Fruit fly (Drosophila melanogaster) whole organism, embryonic: ENCODE measurements around the gene CG1764.
A peak's percentile ranks its signal among the peaks of the same experiment; 100 is the strongest.

ENCODE experiments used
- B-H1 ChIP-seq: fragments of 200-800 bp; sonication (Bioruptor generic); IDR thresholded peaks from 3 replicates; pipeline ENCODE4 v1.3.6; 2022; ENCODE audit warnings: missing biosample characterization, missing genetic modification characterization
- Bteb2 ChIP-seq: fragments of 200-800 bp; sonication (Bioruptor generic); optimal IDR thresholded peaks from 2 replicates; lab custom pipeline; 2016; ENCODE audit warnings: missing biosample characterization, missing genetic modification characterization
- C15 ChIP-seq: fragments of 200-800 bp; sonication (Bioruptor generic); IDR thresholded peaks from 3 replicates; pipeline ENCODE4 v1.3.6; 2022; ENCODE audit warnings: missing biosample characterization, missing genetic modification characterization
- CG10543 ChIP-seq: fragments of 200-800 bp; sonication (Bioruptor generic); optimal IDR thresholded peaks from 3 replicates; lab custom pipeline; 2017; ENCODE audit warnings: missing biosample characterization, mild to moderate bottlenecking, missing genetic modification characterization, moderate library complexity
- CG10654 ChIP-seq: fragments of 200-800 bp; sonication (Bioruptor generic); optimal IDR thresholded peaks from 2 replicates; lab custom pipeline; 2016; ENCODE audit warnings: missing biosample characterization, missing genetic modification characterization
- CG12071 ChIP-seq: fragments of 200-800 bp; sonication (Bioruptor generic); optimal IDR thresholded peaks from 3 replicates; lab custom pipeline; 2018; ENCODE audit warnings: missing biosample characterization, mild to moderate bottlenecking, missing genetic modification characterization
- CG2875 ChIP-seq: fragments of 200-800 bp; sonication (Bioruptor generic); optimal IDR thresholded peaks from 2 replicates; lab custom pipeline; 2017; ENCODE audit warnings: missing biosample characterization, mild to moderate bottlenecking, missing genetic modification characterization, missing genetic modification reagents
- CG30020 ChIP-seq: fragments of 200-800 bp; optimal IDR thresholded peaks from 2 replicates; lab custom pipeline; 2019; ENCODE audit warnings: missing biosample characterization, mild to moderate bottlenecking, missing genetic modification characterization, moderate library complexity
- CG30403 ChIP-seq: fragments of 200-800 bp; sonication (Bioruptor generic); optimal IDR thresholded peaks from 3 replicates; lab custom pipeline; 2016; ENCODE audit warnings: missing biosample characterization, missing genetic modification characterization
- CG4282 ChIP-seq: fragments of 200-800 bp; sonication (Bioruptor generic); optimal IDR thresholded peaks from 2 replicates; lab custom pipeline; 2016; ENCODE audit warnings: missing biosample characterization, missing genetic modification characterization
- CG4404 ChIP-seq: fragments of 200-800 bp; sonication (Bioruptor generic); IDR thresholded peaks from 2 replicates; pipeline ENCODE4 v1.3.6; 2022; ENCODE audit warnings: missing biosample characterization, missing genetic modification characterization
- CG4424 ChIP-seq: fragments of 200-800 bp; sonication (Bioruptor generic); optimal IDR thresholded peaks from 3 replicates; lab custom pipeline; 2016; ENCODE audit warnings: missing biosample characterization, missing genetic modification characterization
- CG6791 ChIP-seq: fragments of 200-800 bp; sonication (Bioruptor generic); IDR thresholded peaks from 3 replicates; pipeline ENCODE4 v1.3.6; 2022; ENCODE audit warnings: missing biosample characterization, missing genetic modification characterization; ENCODE audit not compliant: partially characterized antibody
- CG7556 ChIP-seq: fragments of 200-800 bp; sonication (Bioruptor generic); optimal IDR thresholded peaks from 2 replicates; lab custom pipeline; 2017; ENCODE audit warnings: missing biosample characterization, mild to moderate bottlenecking, missing genetic modification characterization
- CG7745 ChIP-seq: fragments of 200-800 bp; sonication (Bioruptor generic); optimal IDR thresholded peaks from 2 replicates; lab custom pipeline; 2018; ENCODE audit warnings: missing biosample characterization, mild to moderate bottlenecking, missing genetic modification characterization, moderate library complexity
- CG8359 ChIP-seq: fragments of 200-800 bp; sonication (Bioruptor generic); optimal IDR thresholded peaks from 2 replicates; lab custom pipeline; 2017; ENCODE audit warnings: missing biosample characterization, mild to moderate bottlenecking, missing genetic modification characterization, borderline replicate concordance
- CG8388 ChIP-seq: fragments of 200-800 bp; sonication (Bioruptor generic); optimal IDR thresholded peaks from 2 replicates; lab custom pipeline; 2019; ENCODE audit warnings: missing biosample characterization, mild to moderate bottlenecking, missing genetic modification characterization, moderate library complexity
- CG8765 ChIP-seq: fragments of 200-800 bp; sonication (Bioruptor generic); IDR thresholded peaks from 2 replicates; pipeline ENCODE4 v1.3.6; 2022; ENCODE audit warnings: missing biosample characterization, missing genetic modification characterization
- CG9437 ChIP-seq: fragments of 200-800 bp; sonication (Bioruptor generic); optimal IDR thresholded peaks from 2 replicates; lab custom pipeline; 2018; ENCODE audit warnings: missing biosample characterization, mild to moderate bottlenecking, missing genetic modification characterization
- CG9727 ChIP-seq: fragments of 200-800 bp; sonication (Bioruptor generic); optimal IDR thresholded peaks from 3 replicates; lab custom pipeline; 2017; ENCODE audit warnings: missing biosample characterization, mild to moderate bottlenecking, missing genetic modification characterization
- CG9876 ChIP-seq: fragments of 200-800 bp; sonication (Bioruptor generic); optimal IDR thresholded peaks from 2 replicates; lab custom pipeline; 2016; ENCODE audit warnings: missing biosample characterization, missing genetic modification characterization
- Chrac-16 ChIP-seq: fragments of 200-800 bp; sonication (Bioruptor generic); optimal IDR thresholded peaks from 3 replicates; lab custom pipeline; 2016; ENCODE audit warnings: missing biosample characterization, missing genetic modification characterization
- Doc3 ChIP-seq: fragments of 200-800 bp; sonication (Bioruptor generic); IDR thresholded peaks from 3 replicates; pipeline ENCODE4 v1.3.6; 2022; ENCODE audit warnings: missing biosample characterization, missing genetic modification characterization; ENCODE audit not compliant: partially characterized antibody
- Dp ChIP-seq: fragments of 200-800 bp; sonication (Bioruptor generic); optimal IDR thresholded peaks from 2 replicates; lab custom pipeline; 2018; ENCODE audit warnings: missing biosample characterization, mild to moderate bottlenecking, missing genetic modification characterization, moderate library complexity
- Fer1 ChIP-seq: fragments of 200-800 bp; sonication (Bioruptor generic); optimal IDR thresholded peaks from 2 replicates; lab custom pipeline; 2017; ENCODE audit warnings: missing biosample characterization, mild to moderate bottlenecking, missing genetic modification characterization
- Gug ChIP-seq: fragments of 200-800 bp; sonication (Bioruptor generic); IDR thresholded peaks from 4 replicates; pipeline ENCODE4 v1.3.6; 2022; ENCODE audit warnings: missing biosample characterization, missing genetic modification characterization
- HmgD ChIP-seq: fragments of 200-800 bp; sonication (Bioruptor generic); optimal IDR thresholded peaks from 3 replicates; lab custom pipeline; 2016; ENCODE audit warnings: missing biosample characterization, missing genetic modification characterization
- Hmx ChIP-seq: fragments of 200-800 bp; sonication (Bioruptor generic); optimal IDR thresholded peaks from 2 replicates; lab custom pipeline; 2016; ENCODE audit warnings: missing biosample characterization, missing genetic modification characterization
- Kr ChIP-seq: fragments of 200-800 bp; sonication (Bioruptor generic); optimal IDR thresholded peaks from 2 replicates; lab custom pipeline; 2017; ENCODE audit warnings: missing biosample characterization, mild to moderate bottlenecking, missing genetic modification characterization
- Neu2 ChIP-seq: fragments of 200-800 bp; sonication (Bioruptor generic); optimal IDR thresholded peaks from 3 replicates; lab custom pipeline; 2016; ENCODE audit warnings: missing biosample characterization, missing genetic modification characterization, borderline replicate concordance
- Oaz ChIP-seq: fragments of 200-800 bp; sonication (Bioruptor generic); IDR thresholded peaks from 2 replicates; pipeline ENCODE4 v1.3.6; 2022; ENCODE audit warnings: missing biosample characterization, missing genetic modification characterization
- PHDP ChIP-seq: fragments of 200-800 bp; sonication (Bioruptor generic); optimal IDR thresholded peaks from 3 replicates; lab custom pipeline; 2018; ENCODE audit warnings: missing biosample characterization, mild to moderate bottlenecking, missing genetic modification characterization, moderate library complexity
- Scr ChIP-seq: fragments of 200-800 bp; sonication (Bioruptor generic); IDR thresholded peaks from 2 replicates; pipeline ENCODE4 v1.3.6; 2022; ENCODE audit warnings: missing biosample characterization, missing genetic modification characterization; ENCODE audit not compliant: partially characterized antibody
- Vsx1 ChIP-seq: fragments of 200-800 bp; sonication (Bioruptor generic); optimal IDR thresholded peaks from 2 replicates; lab custom pipeline; 2017; ENCODE audit warnings: missing biosample characterization, mild to moderate bottlenecking, missing genetic modification characterization, missing genetic modification reagents
- bbx ChIP-seq: fragments of 200-800 bp; sonication (Bioruptor generic); IDR thresholded peaks from 2 replicates; pipeline ENCODE4 v1.3.6; 2022; ENCODE audit warnings: missing biosample characterization, missing genetic modification characterization; ENCODE audit not compliant: partially characterized antibody
- caup ChIP-seq: fragments of 200-800 bp; sonication (Bioruptor generic); optimal IDR thresholded peaks from 3 replicates; lab custom pipeline; 2017; ENCODE audit warnings: missing biosample characterization, mild to moderate bottlenecking, missing genetic modification characterization, moderate library complexity; ENCODE audit not compliant: severe bottlenecking
- dati ChIP-seq: fragments of 200-800 bp; sonication (Bioruptor generic); IDR thresholded peaks from 2 replicates; pipeline ENCODE4 v1.3.6; 2022; ENCODE audit warnings: missing biosample characterization, missing genetic modification characterization
- dimm ChIP-seq: fragments of 200-800 bp; sonication (Bioruptor generic); IDR thresholded peaks from 2 replicates; pipeline ENCODE4 v1.3.6; 2022; ENCODE audit warnings: missing biosample characterization, missing genetic modification characterization
- gcm2 ChIP-seq: fragments of 200-800 bp; sonication (Bioruptor generic); optimal IDR thresholded peaks from 2 replicates; lab custom pipeline; 2016; ENCODE audit warnings: missing biosample characterization, missing genetic modification characterization
- ind ChIP-seq: fragments of 200-800 bp; sonication (Bioruptor generic); optimal IDR thresholded peaks from 3 replicates; lab custom pipeline; 2016; ENCODE audit warnings: missing biosample characterization, missing genetic modification characterization
- jing ChIP-seq: fragments of 200-800 bp; sonication (Bioruptor generic); optimal IDR thresholded peaks from 2 replicates; lab custom pipeline; 2018; ENCODE audit warnings: missing biosample characterization, mild to moderate bottlenecking, missing genetic modification characterization
- jumu ChIP-seq: fragments of 200-800 bp; sonication (Bioruptor generic); optimal IDR thresholded peaks from 3 replicates; lab custom pipeline; 2016; ENCODE audit warnings: missing biosample characterization, missing genetic modification characterization
- lola ChIP-seq, 3 experiments: fragments of >200 bp in 2 of 3; fragments of 200-800 bp in 1 of 3; sonication (Bioruptor generic) in 1 of 3; optimal IDR thresholded peaks; 2 replicates each; lab custom pipeline; 2017 to 2019; ENCODE audit warnings: missing biosample characterization in 3 of 3, missing genetic modification characterization in 3 of 3, mild to moderate bottlenecking in 1 of 3, moderate library complexity in 1 of 3
- otp ChIP-seq: fragments of 200-800 bp; sonication (Bioruptor generic); IDR thresholded peaks from 3 replicates; pipeline ENCODE4, ENCODE4 v1.3.6; 2022; ENCODE audit warnings: missing biosample characterization, missing genetic modification characterization
- pho ChIP-seq: fragments of 200-800 bp; sonication (Bioruptor generic); optimal IDR thresholded peaks from 2 replicates; lab custom pipeline; 2016; ENCODE audit warnings: missing biosample characterization, missing genetic modification characterization
- phol ChIP-seq: fragments of 200-800 bp; sonication (Bioruptor generic); optimal IDR thresholded peaks from 3 replicates; lab custom pipeline; 2018; ENCODE audit warnings: missing biosample characterization, mild to moderate bottlenecking, missing genetic modification characterization, moderate library complexity
- pzg ChIP-seq: fragments of 200-800 bp; sonication (Bioruptor generic); optimal IDR thresholded peaks from 3 replicates; lab custom pipeline; 2018; ENCODE audit warnings: missing biosample characterization, mild to moderate bottlenecking, missing genetic modification characterization, moderate library complexity
- repo ChIP-seq: fragments of 200-800 bp; sonication (Bioruptor generic); optimal IDR thresholded peaks from 2 replicates; lab custom pipeline; 2016; ENCODE audit warnings: missing biosample characterization, missing genetic modification characterization
- ttk ChIP-seq: fragments of 200-800 bp; sonication (Bioruptor generic); IDR thresholded peaks from 2 replicates; pipeline ENCODE4 v2.1.2; 2022; ENCODE audit warnings: missing biosample characterization, missing genetic modification characterization
- zf30C ChIP-seq: fragments of 200-800 bp; sonication (Bioruptor generic); optimal IDR thresholded peaks from 3 replicates; lab custom pipeline; 2018; ENCODE audit warnings: missing biosample characterization, mild to moderate bottlenecking, missing genetic modification characterization
- zfh1 ChIP-seq: fragments of 200-800 bp; sonication (Bioruptor generic); IDR thresholded peaks from 3 replicates; pipeline ENCODE4 v1.3.6; 2022; ENCODE audit warnings: missing biosample characterization, missing genetic modification characterization

Gene CG1764

dm6 chrX:13329572-13330046, 27.4 kb upstream of the CG1764 start, which contains the start of gene Prx2 (continued):
- no peak for TF ChIP-seq CG8359 (GFP tag; lab: Kevin White, UChicago)
- TF ChIP-seq HmgD (GFP tag; lab: Kevin White, UChicago) = peak; percentile 6
- TF ChIP-seq PHDP (tag; lab: Kevin White, UChicago) = no peak
- TF ChIP-seq Neu2 = no peak
- no peak for TF ChIP-seq ttk (GFP tag; lab: Robert Waterston, UW)
- TF ChIP-seq Vsx1 (GFP tag; lab: Kevin White, UChicago) = no peak
- no peak for TF ChIP-seq gcm2 (GFP tag; lab: Kevin White, UChicago)
- TF ChIP-seq Fer1 (GFP tag; lab: Kevin White, UChicago) = peak; percentile 8
- TF ChIP-seq CG2875 (GFP tag; lab: Kevin White, UChicago) = no peak
- no peak for TF ChIP-seq Bteb2
- no peak for TF ChIP-seq dati (GFP tag; lab: Robert Waterston, UW)
- TF ChIP-seq Dp (GFP tag; lab: Kevin White, UChicago) = peak; percentile 83
- TF ChIP-seq caup (GFP tag; lab: Kevin White, UChicago) = peak; percentile 29
- no peak for TF ChIP-seq lola (GFP tag; optimal IDR thresholded peaks at IDR 0.05; lab: Kevin White, UChicago)
- TF ChIP-seq CG6791 = peak; percentile 78
- no peak for TF ChIP-seq dimm (GFP tag; lab: Robert Waterston, UW)
- TF ChIP-seq CG9727 (GFP tag; lab: Kevin White, UChicago) = no peak
- TF ChIP-seq Hmx (GFP tag; lab: Kevin White, UChicago) = no peak
- TF ChIP-seq C15 (GFP tag; lab: Robert Waterston, UW) = no peak
- peak; percentile 76 for TF ChIP-seq bbx (GFP tag; lab: Robert Waterston, UW)
- no peak for TF ChIP-seq CG9876 (GFP tag; lab: Kevin White, UChicago)
- TF ChIP-seq Gug = peak; percentile 13; the same call in 1 of the 4 replicates
- TF ChIP-seq CG10543 (GFP tag; lab: Kevin White, UChicago) = peak; percentile 33
- no peak for TF ChIP-seq CG10654 (GFP tag; lab: Kevin White, UChicago)
- no peak for TF ChIP-seq zfh1
- peak; percentile 5 for TF ChIP-seq CG4424 (GFP tag; lab: Kevin White, UChicago)
- TF ChIP-seq CG8388 (GFP tag; lab: Kevin White, UChicago) = no peak
- TF ChIP-seq Doc3 (GFP tag; lab: Robert Waterston, UW) = peak; percentile 53; the same call in 1 of the 3 replicates
- TF ChIP-seq pho = peak; percentile 1
- no peak for TF ChIP-seq CG4282 (GFP tag; lab: Kevin White, UChicago)
- TF ChIP-seq ind (GFP tag; lab: Kevin White, UChicago) = no peak
- TF ChIP-seq Chrac-16 (GFP tag; lab: Kevin White, UChicago) = no peak
- TF ChIP-seq otp (GFP tag; lab: Robert Waterston, UW) = no peak
- TF ChIP-seq Kr (GFP tag; lab: Kevin White, UChicago) = no peak
- peak; percentile 16 for TF ChIP-seq CG30403 (GFP tag; lab: Kevin White, UChicago)
- TF ChIP-seq phol (tag; lab: Kevin White, UChicago) = peak; percentile 46
- TF ChIP-seq repo (GFP tag; lab: Kevin White, UChicago) = no peak
- peak; percentile 85 for TF ChIP-seq pzg (GFP tag; lab: Kevin White, UChicago)
- TF ChIP-seq CG9437 = no peak
- no peak for TF ChIP-seq B-H1 (GFP tag; lab: Robert Waterston, UW)
- TF ChIP-seq jing = no peak
- peak; percentile 74 for TF ChIP-seq Scr (GFP tag; lab: Robert Waterston, UW)
- no peak for TF ChIP-seq CG4404 (GFP tag; lab: Robert Waterston, UW)
- no peak for TF ChIP-seq CG7745
- TF ChIP-seq CG30020 = no peak
- TF ChIP-seq CG8765 (GFP tag; lab: Robert Waterston, UW) = no peak
- no peak for TF ChIP-seq jumu (GFP tag; lab: Kevin White, UChicago)
- TF ChIP-seq Oaz (GFP tag; lab: Robert Waterston, UW) = no peak
- TF ChIP-seq zf30C (GFP tag; lab: Kevin White, UChicago) = no peak
- peak; percentile 14 for TF ChIP-seq CG12071 (GFP tag; lab: Kevin White, UChicago)
- TF ChIP-seq CG7556 (GFP tag; lab: Kevin White, UChicago) = no peak
